Worm (Caenorhabditis elegans) whole organism, early embryonic: Measurements from ENCODE around the gene mec-10.

Experiments used
- B0310.2 ChIP-seq: sonication (generic microtip); optimal IDR thresholded peaks from 2 replicates; lab custom pipeline; 2016; ENCODE audit warnings: mild to moderate bottlenecking, missing genetic modification characterization, missing compliant biosample characterization
- aly-1 ChIP-seq: sonication (generic microtip); optimal IDR thresholded peaks from 2 replicates; lab custom pipeline; 2016; ENCODE audit warnings: missing genetic modification characterization, missing compliant biosample characterization
- ceh-13 ChIP-seq: fragments of 200-800 bp; sonication (Bioruptor generic); optimal IDR thresholded peaks from 2 replicates; lab custom pipeline; 2018; ENCODE audit warnings: mild to moderate bottlenecking, missing genetic modification characterization, missing compliant biosample characterization
- tbx-37 ChIP-seq: fragments of 200-800 bp; sonication (Bioruptor generic); conservative IDR thresholded peaks from 2 replicates; pipeline ENCODE4 v1.3.6; 2022; ENCODE audit warnings: missing genetic modification reagents, missing genetic modification characterization, missing compliant biosample characterization

- TF ChIP-seq aly-1 (tag; lab: Kevin White, UChicago) = no peak
- TF ChIP-seq ceh-13 (GFP tag; lab: Kevin White, UChicago) = no peak
- TF ChIP-seq tbx-37 (GFP tag; lab: Robert Waterston, UW) = no peak
- TF ChIP-seq B0310.2 (tag; lab: Kevin White, UChicago) = no peak
These were observed 9.2 kb downstream of the mec-10 start for ce11 chrX:8460958-8461357.
